Fruit fly (Drosophila melanogaster): Measurements from ENCODE around the gene ND-ASHI.

ND-ASHI gene

DNA sequence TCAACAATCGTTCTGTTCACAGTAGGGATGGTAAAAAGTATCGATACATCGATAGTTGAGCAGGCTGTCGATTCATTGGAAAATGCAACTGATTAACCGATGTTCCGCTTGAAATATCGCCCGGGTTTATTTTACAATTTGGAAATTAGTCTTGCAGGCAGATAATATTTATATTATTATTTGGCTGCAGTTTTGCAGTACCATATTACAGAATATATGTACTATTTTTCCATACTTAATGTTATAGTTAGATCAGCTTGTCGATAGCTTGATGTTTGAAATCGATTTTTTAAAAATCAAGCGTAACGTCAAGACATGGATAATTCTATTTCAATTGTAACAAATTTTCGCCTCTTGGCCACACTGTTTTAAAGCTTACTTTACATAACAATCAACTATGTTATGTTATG is 16.1 kb upstream of the ND-ASHI start, which contains the start of gene CG14442 (continued):
- no peak for TF ChIP-seq wdn (GFP tag; IDR thresholded peaks at IDR 0.05)
- TF ChIP-seq Asciz (GFP tag; optimal IDR thresholded peaks at IDR 0.05), result no peak
- TF ChIP-seq TFAM (GFP tag; optimal IDR thresholded peaks at IDR 0.05), result no peak
- TF ChIP-seq CG2129 (GFP tag; IDR thresholded peaks at IDR 0.05; ENCODE audit: partially characterized antibody), result peak; percentile 87
- TF ChIP-seq Elba2 (GFP tag; optimal IDR thresholded peaks at IDR 0.05), result peak; percentile 4
- TF ChIP-seq sd (tag; optimal IDR thresholded peaks at IDR 0.05), result no peak
- TF ChIP-seq CG2116 (GFP tag; optimal IDR thresholded peaks at IDR 0.05), result peak; percentile 97
- peak; percentile 93 for TF ChIP-seq Bgb (GFP tag; IDR thresholded peaks at IDR 0.05; ENCODE audit: partially characterized antibody)
- TF ChIP-seq Stat92E (GFP tag; optimal IDR thresholded peaks at IDR 0.05), result no peak
- TF ChIP-seq sob (GFP tag; IDR thresholded peaks at IDR 0.05), result 0 out of 2 replicates have a peak, but pooled peaks have one; percentile 29
- TF ChIP-seq CTCF (GFP tag; optimal IDR thresholded peaks at IDR 0.05), result peak; percentile 2
- no peak for TF ChIP-seq exex (tag; optimal IDR thresholded peaks at IDR 0.05)
- TF ChIP-seq fru (optimal IDR thresholded peaks at IDR 0.05), result no peak
- TF ChIP-seq CG10565 (GFP tag; optimal IDR thresholded peaks at IDR 0.05), result no peak
- no peak for TF ChIP-seq CG11560 (tag; IDR thresholded peaks at IDR 0.05)
- no peak for TF ChIP-seq bcd (GFP tag; optimal IDR thresholded peaks at IDR 0.05)
- TF ChIP-seq CG16863 (GFP tag; optimal IDR thresholded peaks at IDR 0.05), result peak; percentile 18
- TF ChIP-seq CHES-1-like (GFP tag; optimal IDR thresholded peaks at IDR 0.05), result no peak
- no peak for TF ChIP-seq ERR (GFP tag; optimal IDR thresholded peaks at IDR 0.05)
- TF ChIP-seq CG4820 (GFP tag; optimal IDR thresholded peaks at IDR 0.05), result no peak
- TF ChIP-seq gsb-n (tag; optimal IDR thresholded peaks at IDR 0.05), result peak; percentile 68
- TF ChIP-seq lola (GFP tag; optimal IDR thresholded peaks at IDR 0.05), result peak in 1 of 3 experiments; percentile 15
- TF ChIP-seq nom (GFP tag; optimal IDR thresholded peaks at IDR 0.05), result no peak
- no peak for TF ChIP-seq C15 (GFP tag; IDR thresholded peaks at IDR 0.05)
- TF ChIP-seq CG14965 (GFP tag; optimal IDR thresholded peaks at IDR 0.05; ENCODE audit: borderline replicate concordance), result no peak
- no peak for TF ChIP-seq gt (GFP tag; IDR thresholded peaks at IDR 0.05)
- TF ChIP-seq Hr39 (optimal IDR thresholded peaks at IDR 0.05), result no peak
- peak; percentile 11; the same call in 1 of the 2 replicates for TF ChIP-seq CG31224 (GFP tag; IDR thresholded peaks at IDR 0.05)
- peak; percentile 94 for TF ChIP-seq BEAF-32 (GFP tag; optimal IDR thresholded peaks at IDR 0.05)
- TF ChIP-seq B-H2 (GFP tag; optimal IDR thresholded peaks at IDR 0.05), result peak; percentile 41
- no peak for TF ChIP-seq CG31365 (tag; optimal IDR thresholded peaks at IDR 0.05)
- peak; percentile 93 for TF ChIP-seq Doc3 (GFP tag; IDR thresholded peaks at IDR 0.05; ENCODE audit: partially characterized antibody)
- TF ChIP-seq CG12219 (GFP tag; optimal IDR thresholded peaks at IDR 0.05), result no peak
- TF ChIP-seq Sin3A (optimal IDR thresholded peaks at IDR 0.05), result no peak
- TF ChIP-seq tio (GFP tag; optimal IDR thresholded peaks at IDR 0.05), result no peak
- no peak for TF ChIP-seq sima (GFP tag; optimal IDR thresholded peaks at IDR 0.05)
- no peak; the same call in 2 of the 3 replicates for TF ChIP-seq B-H1 (GFP tag; IDR thresholded peaks at IDR 0.05)
- no peak for TF ChIP-seq MTF-1 (GFP tag; optimal IDR thresholded peaks at IDR 0.05; ENCODE audit: borderline replicate concordance)
- no peak for TF ChIP-seq NC2α (GFP tag; optimal IDR thresholded peaks at IDR 0.05)
- peak; percentile 66 for TF ChIP-seq CG13894 (tag; optimal IDR thresholded peaks at IDR 0.05)
- TF ChIP-seq BtbVII (GFP tag; optimal IDR thresholded peaks at IDR 0.05), result peak; percentile 27
- no peak for TF ChIP-seq kay (GFP tag; optimal IDR thresholded peaks at IDR 0.05)
- no peak for TF ChIP-seq Rx (GFP tag; IDR thresholded peaks at IDR 0.05)
- TF ChIP-seq sim (GFP tag; IDR thresholded peaks at IDR 0.05), result no peak
- TF ChIP-seq CG42726 (GFP tag; IDR thresholded peaks at IDR 0.05; ENCODE audit: partially characterized antibody), result peak; percentile 86
- no peak for TF ChIP-seq CG7987 (GFP tag; optimal IDR thresholded peaks at IDR 0.05)
- no peak for TF ChIP-seq Eip74EF (GFP tag; optimal IDR thresholded peaks at IDR 0.05)
- no peak for TF ChIP-seq esg (GFP tag; conservative IDR thresholded peaks at IDR 0.05)
- TF ChIP-seq amos (GFP tag; IDR thresholded peaks at IDR 0.05; ENCODE audit: partially characterized antibody), result peak; percentile 94
- peak; percentile 25 for TF ChIP-seq Oli (tag; optimal IDR thresholded peaks at IDR 0.05)
- no peak for TF ChIP-seq Nf-YB (GFP tag; optimal IDR thresholded peaks at IDR 0.05)

Data from whole organism, embryonic.